Worm (Caenorhabditis elegans): ENCODE results near the gene T24C4.3.

T24C4.3 gene

ce11 chrIII:872373-872772, at the start of gene T24C4.3, which contains the start of gene clc-20:
TSS of gene T24C4.3 (minus strand) at chrIII:872473.
TSS of gene clc-20 (plus strand) at chrIII:872583.
- TF ChIP-seq skn-1 (tag; optimal IDR thresholded peaks at IDR 0.05) = no peak
- TF ChIP-seq fos-1 (tag; optimal IDR thresholded peaks at IDR 0.05) = no peak
- no peak for TF ChIP-seq aly-2 (tag; optimal IDR thresholded peaks at IDR 0.05)
- no peak for TF ChIP-seq ZK546.5 (tag; optimal IDR thresholded peaks at IDR 0.05)
- TF ChIP-seq ama-1 (optimal IDR thresholded peaks at IDR 0.05) = no peak
- TF ChIP-seq nhr-237 (tag; optimal IDR thresholded peaks at IDR 0.05) = no peak
- no peak for TF ChIP-seq jun-1 (tag; optimal IDR thresholded peaks at IDR 0.05)
- TF ChIP-seq mdl-1 (tag; optimal IDR thresholded peaks at IDR 0.05) = no peak
- no peak for TF ChIP-seq elt-2 (tag; optimal IDR thresholded peaks at IDR 0.05)

ce11 chrIII:919322-919721, 47.0 kb upstream of the T24C4.3 start, which contains the start of gene F23H11.7:
TSS of gene F23H11.7 (minus strand) at chrIII:919422.
- no peak for TF ChIP-seq skn-1 (tag; optimal IDR thresholded peaks at IDR 0.05)

ce11 chrIII:916897-917296, 44.6 kb upstream of the T24C4.3 start, which contains the start of gene idpp-13:
TSS of gene idpp-13 (minus strand) at chrIII:916997.
- TF ChIP-seq nhr-12 (tag; optimal IDR thresholded peaks at IDR 0.05) (no peak), eor-1 (tag; optimal IDR thresholded peaks at IDR 0.05) (no peak)

ce11 chrIII:910540-911311, 38.5 kb upstream of the T24C4.3 start, which contains the start of the genes F23H11.5 and bra-2:
TSS of gene F23H11.5 (minus strand) at chrIII:910590.
TSS of gene bra-2 (plus strand) at chrIII:911261.
- TF ChIP-seq nhr-237 (tag; optimal IDR thresholded peaks at IDR 0.05) (no peak), lin-15B (tag; optimal IDR thresholded peaks at IDR 0.05) (peak; percentile 39), jun-1 (tag; optimal IDR thresholded peaks at IDR 0.05) (no peak), lin-39 (tag; optimal IDR thresholded peaks at IDR 0.05) (no peak), mdl-1 (tag; optimal IDR thresholded peaks at IDR 0.05) (no peak), nhr-76 (tag; optimal IDR thresholded peaks at IDR 0.05) (no peak), fkh-2 (tag; optimal IDR thresholded peaks at IDR 0.05) (no peak), ZK546.5 (tag; optimal IDR thresholded peaks at IDR 0.05) (no peak), nhr-25 (tag; optimal IDR thresholded peaks at IDR 0.05) (peak; percentile 64), snpc-4 (tag; optimal IDR thresholded peaks at IDR 0.05) (peak; percentile 54), unc-39 (tag; optimal IDR thresholded peaks at IDR 0.05) (no peak), elt-2 (tag; optimal IDR thresholded peaks at IDR 0.05) (peak; percentile 19), pha-4 (tag; optimal IDR thresholded peaks at IDR 0.05) (peak; percentile 62), ztf-11 (tag; optimal IDR thresholded peaks at IDR 0.05) (no peak), nhr-11 (tag; optimal IDR thresholded peaks at IDR 0.05) (no peak), zag-1 (tag; optimal IDR thresholded peaks at IDR 0.05) (no peak), skn-1 (tag; optimal IDR thresholded peaks at IDR 0.05) (no peak), egl-5 (tag; optimal IDR thresholded peaks at IDR 0.05) (no peak), ceh-16 (tag; optimal IDR thresholded peaks at IDR 0.05) (no peak), nhr-43 (tag; optimal IDR thresholded peaks at IDR 0.05; ENCODE audit: poor library complexity, severe bottlenecking) (no peak), elt-1 (tag; optimal IDR thresholded peaks at IDR 0.05) (no peak), mml-1 (tag; optimal IDR thresholded peaks at IDR 0.05) (no peak), lsy-12 (tag; optimal IDR thresholded peaks at IDR 0.05) (no peak), fos-1 (tag; optimal IDR thresholded peaks at IDR 0.05) (no peak), aly-2 (tag; optimal IDR thresholded peaks at IDR 0.05) (no peak), nhr-23 (tag; optimal IDR thresholded peaks at IDR 0.05) (peak; percentile 13), pqm-1 (tag; optimal IDR thresholded peaks at IDR 0.05) (no peak), nhr-12 (tag; optimal IDR thresholded peaks at IDR 0.05) (no peak), ceh-9 (tag; optimal IDR thresholded peaks at IDR 0.05) (no peak), ama-1 (optimal IDR thresholded peaks at IDR 0.05) (no peak), nfya-1 (tag; optimal IDR thresholded peaks at IDR 0.05; ENCODE audit: insufficient read depth) (peak; percentile 50), nhr-67 (tag; optimal IDR thresholded peaks at IDR 0.05) (no peak), eor-1 (tag; optimal IDR thresholded peaks at IDR 0.05) (no peak), ceh-82 (tag; optimal IDR thresholded peaks at IDR 0.05) (no peak), elt-3 (tag; optimal IDR thresholded peaks at IDR 0.05) (no peak), R02D3.7 (tag; optimal IDR thresholded peaks at IDR 0.05) (no peak), hmg-11 (tag; optimal IDR thresholded peaks at IDR 0.05) (no peak), ceh-28 (tag; optimal IDR thresholded peaks at IDR 0.05) (peak; percentile 66), egl-27 (tag; optimal IDR thresholded peaks at IDR 0.05) (no peak), sea-2 (GFP tag; optimal IDR thresholded peaks at IDR 0.05) (no peak), nhr-77 (tag; optimal IDR thresholded peaks at IDR 0.05) (no peak), ztf-4 (tag; optimal IDR thresholded peaks at IDR 0.05) (no peak), unc-62 (GFP tag; optimal IDR thresholded peaks at IDR 0.05) (no peak), tbx-2 (tag; optimal IDR thresholded peaks at IDR 0.05) (no peak), fkh-10 (GFP tag; optimal IDR thresholded peaks at IDR 0.05) (no peak)

Data from whole organism, L3 larva.